Fruit fly (Drosophila melanogaster): ENCODE measurements around the gene CG13003.
A peak's percentile ranks its signal among the peaks of the same experiment; 100 is the strongest.

The CG13003 gene

dm6 chrX:16816500-16816899, 59.8 kb downstream of the CG13003 start (continued):
- no peak for TF ChIP-seq ATbp (GFP tag; optimal IDR thresholded peaks at IDR 0.05)
- no peak for TF ChIP-seq CG7357 (GFP tag; IDR thresholded peaks at IDR 0.05)

dm6 chrX:16815168-16815567, 61.2 kb downstream of the CG13003 start:
- TF ChIP-seq CG16779 (GFP tag; IDR thresholded peaks at IDR 0.05) (no peak), CG4730 (GFP tag; IDR thresholded peaks at IDR 0.05) (no peak), pan (optimal IDR thresholded peaks at IDR 0.05) (no peak), pan (GFP tag; optimal IDR thresholded peaks at IDR 0.05 in 1 of 2, IDR thresholded peaks at IDR 0.05 in 1 of 2) (peak in 1 of 2 experiments; percentile 49), CG14667 (GFP tag; IDR thresholded peaks at IDR 0.05) (no peak), fd96Cb (tag; optimal IDR thresholded peaks at IDR 0.05) (peak; percentile 23), Drgx (GFP tag; IDR thresholded peaks at IDR 0.05) (peak; percentile 64; the same call in 1 of the 2 replicates), eve (GFP tag; optimal IDR thresholded peaks at IDR 0.05) (peak in 1 of 2 experiments; percentile 18), mld (GFP tag; IDR thresholded peaks at IDR 0.05; ENCODE audit: partially characterized antibody) (no peak), stwl (tag; optimal IDR thresholded peaks at IDR 0.05) (no peak), CG2712 (tag; optimal IDR thresholded peaks at IDR 0.05) (peak; percentile 13), CG33213 (GFP tag; optimal IDR thresholded peaks at IDR 0.05) (no peak), CG12071 (GFP tag; optimal IDR thresholded peaks at IDR 0.05) (no peak), Dp (GFP tag; optimal IDR thresholded peaks at IDR 0.05) (no peak), CG3407 (GFP tag; optimal IDR thresholded peaks at IDR 0.05) (no peak), dmrt99B (tag; optimal IDR thresholded peaks at IDR 0.05) (peak; percentile 55), CTCF (GFP tag; optimal IDR thresholded peaks at IDR 0.05) (no peak), CG10979 (tag; optimal IDR thresholded peaks at IDR 0.05) (peak; percentile 22), CG5180 (GFP tag; optimal IDR thresholded peaks at IDR 0.05) (peak; percentile 17), p53 (GFP tag; optimal IDR thresholded peaks at IDR 0.05) (no peak), row (GFP tag; IDR thresholded peaks at IDR 0.05) (peak; percentile 57), zfh1 (GFP tag; IDR thresholded peaks at IDR 0.05) (0 out of 3 replicates have a peak, but pooled peaks have one; percentile 13), croc (GFP tag; conservative IDR thresholded peaks at IDR 0.05) (peak; percentile 26; the same call in 1 of the 3 replicates), CG13424 (tag; optimal IDR thresholded peaks at IDR 0.05) (peak; percentile 15), Rx (GFP tag; IDR thresholded peaks at IDR 0.05) (peak; percentile 28; the same call in 1 of the 2 replicates), CG17359 (tag; optimal IDR thresholded peaks at IDR 0.05) (peak; percentile 8), CG15073 (GFP tag; optimal IDR thresholded peaks at IDR 0.05) (no peak), Sox102F (GFP tag; optimal IDR thresholded peaks at IDR 0.05) (peak; percentile 9), sqz (GFP tag; optimal IDR thresholded peaks at IDR 0.05) (no peak), CG4424 (GFP tag; optimal IDR thresholded peaks at IDR 0.05) (peak; percentile 12), HLHmδ (GFP tag; optimal IDR thresholded peaks at IDR 0.05) (no peak), Xbp1 (GFP tag; optimal IDR thresholded peaks at IDR 0.05) (no peak), ssp (GFP tag; IDR thresholded peaks at IDR 0.05) (0 out of 2 replicates have a peak, but pooled peaks have one; percentile 14), phol (tag; optimal IDR thresholded peaks at IDR 0.05) (peak; percentile 39), grau (tag; optimal IDR thresholded peaks at IDR 0.05) (peak; percentile 13), CG2875 (GFP tag; optimal IDR thresholded peaks at IDR 0.05) (no peak), ems (GFP tag; optimal IDR thresholded peaks at IDR 0.05) (no peak), amos (GFP tag; IDR thresholded peaks at IDR 0.05; ENCODE audit: partially characterized antibody) (no peak), Bdp1 (GFP tag; optimal IDR thresholded peaks at IDR 0.05) (no peak), onecut (GFP tag; IDR thresholded peaks at IDR 0.05) (no peak), Ada2b (GFP tag; IDR thresholded peaks at IDR 0.05) (0 out of 2 replicates have a peak, but pooled peaks have one; percentile 32), sens (GFP tag) (peak; percentile 57), dysf (GFP tag; IDR thresholded peaks at IDR 0.05) (peak; percentile 52; the same call in 2 of the 3 replicates), danr (GFP tag; IDR thresholded peaks at IDR 0.05) (0 out of 2 replicates have a peak, but pooled peaks have one; percentile 25), CG2120 (GFP tag; optimal IDR thresholded peaks at IDR 0.05) (no peak), MBD-R2 (GFP tag; IDR thresholded peaks at IDR 0.05) (no peak), CG3838 (GFP tag; optimal IDR thresholded peaks at IDR 0.05) (no peak), CG11696 (GFP tag; IDR thresholded peaks at IDR 0.05) (peak; percentile 60)
